Worm (Caenorhabditis elegans): Measurements from ENCODE around the gene mps-2.

DNA sequence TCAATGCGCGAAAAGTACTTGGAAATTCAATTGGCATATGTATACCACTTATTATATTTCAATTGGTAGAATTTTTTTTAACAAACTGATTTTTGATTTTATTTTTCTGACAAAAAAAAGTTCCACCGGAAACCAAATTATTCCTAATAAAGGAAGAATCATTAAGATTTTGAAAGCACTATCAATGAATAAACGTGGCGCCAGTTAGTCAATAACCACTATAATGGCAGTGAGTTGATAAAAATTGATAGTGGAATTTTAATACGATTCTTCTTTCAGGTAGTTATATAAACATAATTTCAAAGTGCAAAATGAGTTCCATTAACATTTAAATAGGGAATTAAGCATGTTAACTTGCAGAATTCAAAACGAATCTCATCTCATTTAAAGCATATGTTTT, 6.4 kb downstream of the mps-2 start, which contains the start of gene col-69:
- TF ChIP-seq T20F7.1 (GFP tag; optimal IDR thresholded peaks at IDR 0.05) (no peak), fos-1 (tag; optimal IDR thresholded peaks at IDR 0.05) (no peak), lim-7 (GFP tag; IDR thresholded peaks at IDR 0.05) (no peak)

Measured in whole organism, L4 larva.